Fruit fly (Drosophila melanogaster) whole organism, embryonic: ENCODE measurements around the gene CG4594.

ENCODE experiments used
- Awh ChIP-seq: fragments of 200-800 bp; sonication (Bioruptor generic); IDR thresholded peaks from 2 replicates; pipeline ENCODE4, ENCODE4 v1.3.6; 2022; ENCODE audit warnings: missing biosample characterization, missing genetic modification characterization
- B-H2 ChIP-seq: fragments of 200-800 bp; sonication (Bioruptor generic); optimal IDR thresholded peaks from 2 replicates; lab custom pipeline; 2018; ENCODE audit warnings: missing biosample characterization, mild to moderate bottlenecking, missing genetic modification characterization
- CG11247 ChIP-seq: fragments of 200-800 bp; sonication (Bioruptor generic); IDR thresholded peaks from 2 replicates; pipeline ENCODE4 v1.3.6; 2022; ENCODE audit warnings: missing biosample characterization, missing genetic modification characterization
- CG11398 ChIP-seq: fragments of 200-800 bp; sonication (Bioruptor generic); optimal IDR thresholded peaks from 2 replicates; lab custom pipeline; 2016; ENCODE audit warnings: missing biosample characterization, missing genetic modification characterization
- CG11456 ChIP-seq: fragments of 200-800 bp; sonication (Bioruptor generic); IDR thresholded peaks from 3 replicates; pipeline ENCODE4 v1.3.6; 2022; ENCODE audit warnings: missing biosample characterization, missing genetic modification characterization
- CG11696 ChIP-seq: fragments of 200-800 bp; sonication (Bioruptor generic); IDR thresholded peaks from 2 replicates; pipeline ENCODE4 v1.3.6; 2022; ENCODE audit warnings: missing biosample characterization, missing genetic modification characterization
- CG12236 ChIP-seq: fragments of 200-800 bp; sonication (Bioruptor generic); optimal IDR thresholded peaks from 2 replicates; lab custom pipeline; 2016; ENCODE audit warnings: missing biosample characterization, missing genetic modification characterization
- CG12744 ChIP-seq: fragments of 200-800 bp; sonication (Bioruptor generic); optimal IDR thresholded peaks from 2 replicates; lab custom pipeline; 2016; ENCODE audit warnings: missing biosample characterization, missing genetic modification characterization
- CG13894 ChIP-seq: fragments of 200-800 bp; sonication (Bioruptor generic); optimal IDR thresholded peaks from 3 replicates; lab custom pipeline; 2018; ENCODE audit warnings: missing biosample characterization, mild to moderate bottlenecking, missing genetic modification characterization, moderate library complexity
- CG16815 ChIP-seq: fragments of 200-800 bp; sonication (Bioruptor generic); optimal IDR thresholded peaks from 3 replicates; lab custom pipeline; 2017; ENCODE audit warnings: missing biosample characterization, mild to moderate bottlenecking, missing genetic modification characterization
- CG18262 ChIP-seq: fragments of 200-800 bp; optimal IDR thresholded peaks from 3 replicates; lab custom pipeline; 2019; ENCODE audit warnings: missing biosample characterization, mild to moderate bottlenecking, missing genetic modification characterization, moderate library complexity
- CG31365 ChIP-seq: fragments of 200-800 bp; sonication (Bioruptor generic); optimal IDR thresholded peaks from 2 replicates; lab custom pipeline; 2018; ENCODE audit warnings: missing biosample characterization, mild to moderate bottlenecking, missing genetic modification characterization
- CG31388 ChIP-seq: fragments of 200-800 bp; sonication (Bioruptor generic); optimal IDR thresholded peaks from 2 replicates; lab custom pipeline; 2016; ENCODE audit warnings: missing biosample characterization, missing genetic modification characterization
- CG3163 ChIP-seq: fragments of 200-800 bp; sonication (Bioruptor generic); optimal IDR thresholded peaks from 3 replicates; lab custom pipeline; 2016; ENCODE audit warnings: missing biosample characterization, missing genetic modification characterization
- CG34224 ChIP-seq: fragments of 200-800 bp; sonication (Bioruptor generic); IDR thresholded peaks from 3 replicates; pipeline ENCODE4 v1.3.6; 2022; ENCODE audit warnings: missing biosample characterization, missing genetic modification characterization; ENCODE audit not compliant: partially characterized antibody
- CG3726 ChIP-seq: fragments of 200-800 bp; sonication (Bioruptor generic); IDR thresholded peaks from 3 replicates; pipeline ENCODE4, ENCODE4 v1.3.6; 2022; ENCODE audit warnings: missing biosample characterization, missing genetic modification characterization
- CG6272 ChIP-seq: fragments of 200-800 bp; sonication (Bioruptor generic); IDR thresholded peaks from 2 replicates; pipeline ENCODE4 v1.3.6; 2022; ENCODE audit warnings: missing biosample characterization, missing genetic modification characterization
- CG6854 ChIP-seq: fragments of 200-800 bp; sonication (Bioruptor generic); optimal IDR thresholded peaks from 3 replicates; lab custom pipeline; 2017; ENCODE audit warnings: missing biosample characterization, mild to moderate bottlenecking, missing genetic modification characterization
- CG7271 ChIP-seq: fragments of 200-800 bp; sonication (Bioruptor generic); optimal IDR thresholded peaks from 2 replicates; lab custom pipeline; 2018; ENCODE audit warnings: missing biosample characterization, mild to moderate bottlenecking, missing genetic modification characterization, moderate library complexity
- CG8290 ChIP-seq, 3 experiments: fragments of 200-800 bp; sonication (Bioruptor generic); optimal IDR thresholded peaks; 2 replicates each; lab custom pipeline; 2016 to 2019; ENCODE audit warnings: missing biosample characterization in 3 of 3, missing genetic modification characterization in 3 of 3, mild to moderate bottlenecking in 2 of 3, moderate library complexity in 1 of 3
- CG8924 ChIP-seq: fragments of 200-800 bp; optimal IDR thresholded peaks from 3 replicates; lab custom pipeline; 2019; ENCODE audit warnings: missing biosample characterization, mild to moderate bottlenecking, missing genetic modification characterization, moderate library complexity
- CG9727 ChIP-seq: fragments of 200-800 bp; sonication (Bioruptor generic); optimal IDR thresholded peaks from 3 replicates; lab custom pipeline; 2017; ENCODE audit warnings: missing biosample characterization, mild to moderate bottlenecking, missing genetic modification characterization
- Doc3 ChIP-seq: fragments of 200-800 bp; sonication (Bioruptor generic); IDR thresholded peaks from 3 replicates; pipeline ENCODE4 v1.3.6; 2022; ENCODE audit warnings: missing biosample characterization, missing genetic modification characterization; ENCODE audit not compliant: partially characterized antibody
- Drgx ChIP-seq: fragments of 200-800 bp; sonication (Bioruptor generic); IDR thresholded peaks from 2 replicates; pipeline ENCODE4 v1.3.6; 2022; ENCODE audit warnings: missing biosample characterization, missing genetic modification characterization
- Ets65A ChIP-seq: fragments of 200-800 bp; sonication (Bioruptor generic); peaks from one replicate; lab custom pipeline; 2016; ENCODE audit warnings: missing biosample characterization, missing genetic modification characterization
- Gsc ChIP-seq: fragments of 200-800 bp; sonication (Bioruptor generic); IDR thresholded peaks from 2 replicates; pipeline ENCODE4 v1.3.6; 2022; ENCODE audit warnings: missing biosample characterization, missing genetic modification characterization
- HmgZ ChIP-seq: fragments of 200-800 bp; sonication (Bioruptor generic); optimal IDR thresholded peaks from 2 replicates; lab custom pipeline; 2018; ENCODE audit warnings: missing biosample characterization, mild to moderate bottlenecking, missing genetic modification characterization
- Lhr ChIP-seq: fragments of 200-800 bp; sonication (Bioruptor generic); optimal IDR thresholded peaks from 3 replicates; lab custom pipeline; 2017; ENCODE audit warnings: mild to moderate bottlenecking, missing biosample characterization, missing genetic modification reagents, missing genetic modification characterization
- Mrtf ChIP-seq: fragments of 200-800 bp; sonication (Bioruptor generic); IDR thresholded peaks from 3 replicates; pipeline ENCODE4 v1.3.6; 2022; ENCODE audit warnings: missing biosample characterization, missing genetic modification characterization
- Side ChIP-seq: fragments of 200-800 bp; sonication (Bioruptor generic); optimal IDR thresholded peaks from 2 replicates; lab custom pipeline; 2016; ENCODE audit warnings: missing biosample characterization, missing genetic modification characterization
- Six4 ChIP-seq: fragments of 200-800 bp; sonication (Bioruptor generic); optimal IDR thresholded peaks from 2 replicates; lab custom pipeline; 2016; ENCODE audit warnings: missing biosample characterization, missing genetic modification characterization
- Sry-δ ChIP-seq: fragments of 200-800 bp; sonication (Bioruptor generic); optimal IDR thresholded peaks from 2 replicates; lab custom pipeline; 2016; ENCODE audit warnings: missing biosample characterization, missing genetic modification characterization
- ap ChIP-seq: fragments of 200-800 bp; sonication (Bioruptor generic); IDR thresholded peaks from 2 replicates; pipeline ENCODE4 v1.3.6; 2022; ENCODE audit warnings: missing biosample characterization, missing genetic modification characterization
- ash1 ChIP-seq: fragments of 200-800 bp; sonication (Bioruptor generic); optimal IDR thresholded peaks from 2 replicates; lab custom pipeline; 2018; ENCODE audit warnings: missing biosample characterization, mild to moderate bottlenecking, missing genetic modification characterization
- bab2 ChIP-seq: fragments of 200-800 bp; sonication (Bioruptor generic); optimal IDR thresholded peaks from 2 replicates; lab custom pipeline; 2016; ENCODE audit warnings: missing biosample characterization, missing genetic modification characterization
- bcd ChIP-seq: fragments of 200-800 bp; sonication (Bioruptor generic); optimal IDR thresholded peaks from 2 replicates; lab custom pipeline; 2017; ENCODE audit warnings: missing biosample characterization, mild to moderate bottlenecking, missing genetic modification characterization
- cad ChIP-seq: fragments of >200 bp; optimal IDR thresholded peaks from 2 replicates; lab custom pipeline; 2017; ENCODE audit warnings: missing biosample characterization, missing genetic modification characterization
- cato ChIP-seq: fragments of 200-800 bp; sonication (Bioruptor generic); optimal IDR thresholded peaks from 2 replicates; lab custom pipeline; 2016; ENCODE audit warnings: missing biosample characterization, missing genetic modification characterization, borderline replicate concordance
- emc ChIP-seq: fragments of 200-800 bp; sonication (Bioruptor generic); optimal IDR thresholded peaks from 2 replicates; lab custom pipeline; 2016; ENCODE audit warnings: missing biosample characterization, missing genetic modification characterization
- grau ChIP-seq: fragments of 200-800 bp; optimal IDR thresholded peaks from 3 replicates; lab custom pipeline; 2019; ENCODE audit warnings: missing biosample characterization, mild to moderate bottlenecking, missing genetic modification characterization, moderate library complexity
- onecut ChIP-seq: fragments of 200-800 bp; sonication (Bioruptor generic); IDR thresholded peaks from 2 replicates; pipeline ENCODE4 v1.3.6; 2022; ENCODE audit warnings: missing biosample characterization, missing genetic modification characterization
- pfk ChIP-seq: fragments of 200-800 bp; sonication (Bioruptor generic); optimal IDR thresholded peaks from 2 replicates; lab custom pipeline; 2018; ENCODE audit warnings: missing biosample characterization, mild to moderate bottlenecking, missing genetic modification characterization, moderate library complexity
- ranshi ChIP-seq: fragments of 200-800 bp; sonication (Bioruptor generic); IDR thresholded peaks from 2 replicates; pipeline ENCODE4 v1.3.6; 2022; ENCODE audit warnings: missing biosample characterization, missing genetic modification characterization
- row ChIP-seq: fragments of 200-800 bp; sonication (Bioruptor generic); IDR thresholded peaks from 3 replicates; pipeline ENCODE4 v1.3.6; 2022; ENCODE audit warnings: missing biosample characterization, missing genetic modification characterization
- seq ChIP-seq: fragments of 200-800 bp; sonication (Bioruptor generic); IDR thresholded peaks from 2 replicates; pipeline ENCODE4 v1.3.6; 2022; ENCODE audit warnings: missing biosample characterization, missing genetic modification characterization
- sob ChIP-seq: fragments of 200-800 bp; sonication (Bioruptor generic); IDR thresholded peaks from 2 replicates; pipeline ENCODE4 v1.3.6; 2022; ENCODE audit warnings: missing biosample characterization, missing genetic modification characterization
- twi ChIP-seq: fragments of 200-800 bp; optimal IDR thresholded peaks from 2 replicates; lab custom pipeline; 2019; ENCODE audit warnings: missing biosample characterization, mild to moderate bottlenecking, missing genetic modification characterization, moderate library complexity
- usp ChIP-seq: fragments of >200 bp; optimal IDR thresholded peaks from 2 replicates; lab custom pipeline; 2017; ENCODE audit warnings: missing biosample characterization, missing genetic modification characterization
- wor ChIP-seq: fragments of 200-800 bp; sonication (Bioruptor generic); IDR thresholded peaks from 2 replicates; pipeline ENCODE4 v1.3.6; 2022; ENCODE audit warnings: missing biosample characterization, missing genetic modification characterization
- zen ChIP-seq: fragments of 200-800 bp; sonication (Bioruptor generic); optimal IDR thresholded peaks from 3 replicates; lab custom pipeline; 2018; ENCODE audit warnings: missing biosample characterization, mild to moderate bottlenecking, missing genetic modification characterization, moderate library complexity

The CG4594 gene

dm6 chr2L:9897296-9897695 is 22.7 kb upstream of the CG4594 start, which contains the start of gene RpS2 (continued):
- no peak for TF ChIP-seq usp (GFP tag; lab: Kevin White, UChicago)
- no peak for TF ChIP-seq Awh
- TF ChIP-seq ranshi (GFP tag; lab: Robert Waterston, UW) = no peak
- TF ChIP-seq Six4 = no peak
- TF ChIP-seq Lhr (GFP tag; lab: Kevin White, UChicago) = peak; percentile 51
- peak; percentile 43 for TF ChIP-seq CG6272
- peak; percentile 77 for TF ChIP-seq B-H2 (GFP tag; lab: Kevin White, UChicago)
- TF ChIP-seq Sry-δ (GFP tag; lab: Kevin White, UChicago) = peak; percentile 90
- no peak for TF ChIP-seq CG31388 (GFP tag; lab: Kevin White, UChicago)
- peak; percentile 64 for TF ChIP-seq pfk (GFP tag; lab: Kevin White, UChicago)
- no peak for TF ChIP-seq CG12744 (GFP tag; lab: Kevin White, UChicago)
- TF ChIP-seq ash1 (GFP tag; lab: Kevin White, UChicago) = no peak
- TF ChIP-seq CG34224 = peak; percentile 99
- peak; percentile 75 for TF ChIP-seq HmgZ (tag; lab: Kevin White, UChicago)
- TF ChIP-seq cad (GFP tag; lab: Kevin White, UChicago) = no peak
- peak; percentile 25 for TF ChIP-seq CG3163 (GFP tag; lab: Kevin White, UChicago)
- peak; percentile 29 for TF ChIP-seq CG8924 (tag; lab: Kevin White, UChicago)
- TF ChIP-seq sob = peak; percentile 65
- TF ChIP-seq CG8290 (GFP tag; optimal IDR thresholded peaks at IDR 0.05; lab: Kevin White, UChicago) = peak; percentile 51
- TF ChIP-seq CG8290 (tag; optimal IDR thresholded peaks at IDR 0.05; lab: Kevin White, UChicago) = peak in 1 of 2 experiments; percentile 88
- no peak for TF ChIP-seq cato
- no peak for TF ChIP-seq Mrtf (GFP tag; lab: Robert Waterston, UW)
- TF ChIP-seq emc = no peak
- TF ChIP-seq CG16815 (GFP tag; lab: Kevin White, UChicago) = no peak
- peak; percentile 8 for TF ChIP-seq CG18262 (tag; lab: Kevin White, UChicago)
- TF ChIP-seq Gsc (GFP tag; lab: Robert Waterston, UW) = no peak
- TF ChIP-seq CG6854 (GFP tag; lab: Kevin White, UChicago) = peak; percentile 26
- TF ChIP-seq bab2 (GFP tag; lab: Kevin White, UChicago) = no peak
- no peak for TF ChIP-seq CG3726 (GFP tag; lab: Robert Waterston, UW)
- TF ChIP-seq seq (GFP tag; lab: Robert Waterston, UW) = peak; percentile 27; the same call in 1 of the 2 replicates
- no peak for TF ChIP-seq grau (tag; lab: Kevin White, UChicago)

DNA sequence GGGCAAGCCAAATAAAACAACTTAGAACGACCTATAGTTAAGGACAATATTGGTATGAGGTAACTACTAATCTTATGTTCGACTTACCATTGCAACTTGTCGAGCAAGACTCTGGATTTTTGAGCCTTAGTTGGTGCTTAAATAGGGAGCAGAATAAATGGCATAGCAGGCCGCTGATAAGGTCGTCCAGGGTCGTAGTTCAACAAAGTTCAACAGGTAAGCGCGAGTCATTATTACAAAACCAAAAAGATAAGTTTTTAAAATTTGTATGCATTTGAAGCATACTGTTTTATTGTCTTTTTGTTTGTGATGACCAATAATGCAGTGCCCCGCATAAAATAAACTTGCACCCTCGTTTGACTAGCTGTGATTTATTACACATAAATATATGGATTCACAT is 16.9 kb upstream of the CG4594 start, which contains the start of gene Muc30E:
Muc30E (minus strand) TSS at position 101 of the 400 bp plus-strand sequence.
- TF ChIP-seq zen (no peak), CG11398 (GFP tag; lab: Kevin White, UChicago) (no peak), CG12236 (no peak), onecut (GFP tag; lab: Robert Waterston, UW) (no peak), wor (GFP tag; lab: Robert Waterston, UW) (no peak), ap (GFP tag; lab: Robert Waterston, UW) (no peak), Side (no peak), CG9727 (GFP tag; lab: Kevin White, UChicago) (no peak)

DNA sequence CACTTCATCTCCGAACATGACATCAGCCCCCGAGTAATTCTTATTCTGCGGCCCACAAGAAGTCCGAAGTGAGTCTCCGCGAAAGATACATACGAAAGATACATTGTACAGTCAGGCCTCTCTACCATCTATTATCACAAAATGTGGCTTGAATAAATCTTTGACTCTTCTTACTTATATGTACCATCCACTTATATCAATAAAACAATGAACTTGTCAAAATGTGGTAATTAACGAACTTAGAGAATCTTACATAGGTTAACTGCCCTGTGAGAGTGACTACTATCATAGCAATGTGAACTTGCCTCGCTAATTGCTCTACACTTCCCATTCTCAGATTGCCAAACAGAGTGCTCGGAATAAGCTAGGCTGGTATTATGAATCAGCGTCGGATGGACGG is 13.3 kb upstream of the CG4594 start:
- TF ChIP-seq CG31388 (GFP tag; lab: Kevin White, UChicago) (no peak), grau (tag; lab: Kevin White, UChicago) (peak; percentile 17), CG11456 (GFP tag; lab: Robert Waterston, UW) (peak; percentile 55; the same call in 1 of the 3 replicates), Sry-δ (GFP tag; lab: Kevin White, UChicago) (no peak), bcd (GFP tag; lab: Kevin White, UChicago) (no peak), CG8290 (GFP tag; optimal IDR thresholded peaks at IDR 0.05; lab: Kevin White, UChicago) (no peak), CG8290 (tag; optimal IDR thresholded peaks at IDR 0.05; lab: Kevin White, UChicago) (no peak), row (GFP tag; lab: Robert Waterston, UW) (peak; percentile 14; the same call in 1 of the 3 replicates), Doc3 (GFP tag; lab: Robert Waterston, UW) (no peak), Drgx (GFP tag; lab: Robert Waterston, UW) (peak; percentile 73), CG13894 (tag; lab: Kevin White, UChicago) (no peak), twi (tag; lab: Kevin White, UChicago) (no peak), CG11247 (peak; percentile 25; the same call in 1 of the 2 replicates), CG7271 (no peak), CG31365 (no peak), CG11696 (GFP tag; lab: Robert Waterston, UW) (no peak), Ets65A (peak; percentile 18)
